Worm (Caenorhabditis elegans) whole organism, L4 larva: ENCODE results near the gene F46G10.1.

Source experiments
- D1046.2 ChIP-seq: fragments of 200-800 bp; sonication (Bioruptor generic); IDR thresholded peaks from 2 replicates; pipeline ENCODE4 v1.3.6; 2022; ENCODE audit warnings: missing genetic modification characterization, missing compliant biosample characterization
- F10B5.3 ChIP-seq: sonication (generic microtip); optimal IDR thresholded peaks from 2 replicates; lab custom pipeline; 2016; ENCODE audit warnings: mild to moderate bottlenecking, missing genetic modification characterization, missing compliant biosample characterization
- Y105C5A.15 ChIP-seq: fragments of 200-800 bp; sonication (Bioruptor generic); IDR thresholded peaks from 2 replicates; pipeline ENCODE4 v1.3.6; 2022; ENCODE audit warnings: missing genetic modification characterization, missing compliant biosample characterization
- Y48G9A.11 ChIP-seq: fragments of 200-800 bp; sonication (Bioruptor generic); IDR thresholded peaks from 2 replicates; pipeline ENCODE4 v1.3.6; 2022; ENCODE audit warnings: missing genetic modification reagents, missing genetic modification characterization, missing compliant biosample characterization
- aly-2 ChIP-seq: sonication (generic microtip); optimal IDR thresholded peaks from 2 replicates; lab custom pipeline; 2018; ENCODE audit warnings: missing biosample characterization, missing genetic modification characterization
- attf-4 ChIP-seq: sonication (generic microtip); optimal IDR thresholded peaks from 3 replicates; lab custom pipeline; 2017; ENCODE audit warnings: missing biosample characterization, missing genetic modification characterization
- ceh-20 ChIP-seq: fragments of 200-800 bp; sonication (Bioruptor generic); IDR thresholded peaks from 2 replicates; pipeline ENCODE4 v1.3.6; 2022; ENCODE audit warnings: missing genetic modification reagents, missing genetic modification characterization, missing compliant biosample characterization
- ceh-28 ChIP-seq: fragments of 150-350 bp; optimal IDR thresholded peaks from 2 replicates; lab custom pipeline; 2014; ENCODE audit warnings: missing biosample characterization, missing genetic modification reagents, missing genetic modification characterization
- ceh-44 ChIP-seq: fragments of 200-800 bp; sonication (Bioruptor generic); IDR thresholded peaks from 2 replicates; pipeline ENCODE4 v1.3.6; 2022; ENCODE audit warnings: missing genetic modification reagents, missing genetic modification characterization, missing compliant biosample characterization
- ceh-82 ChIP-seq: sonication (generic microtip); optimal IDR thresholded peaks from 2 replicates; lab custom pipeline; 2017; ENCODE audit warnings: missing biosample characterization, missing genetic modification characterization
- cey-2 ChIP-seq: sonication (generic microtip); optimal IDR thresholded peaks from 3 replicates; lab custom pipeline; 2017; ENCODE audit warnings: missing genetic modification characterization, mild to moderate bottlenecking, missing compliant biosample characterization, antibody characterized with exemption, borderline replicate concordance; ENCODE audit not compliant: insufficient read depth
- ctbp-1 ChIP-seq: fragments of 200-800 bp; sonication (Bioruptor generic); IDR thresholded peaks from 2 replicates; pipeline ENCODE4 v1.3.6; 2022; ENCODE audit warnings: missing genetic modification reagents, missing genetic modification characterization, missing compliant biosample characterization
- daf-16 ChIP-seq, 3 experiments: sonication (generic microtip); optimal IDR thresholded peaks; 2 replicates each; lab custom pipeline; 2016 to 2017; ENCODE audit warnings: missing genetic modification characterization in 3 of 3, missing genetic modification reagents in 3 of 3, mild to moderate bottlenecking in 2 of 3, missing compliant biosample characterization in 2 of 3, missing biosample characterization in 1 of 3, moderate library complexity in 1 of 3
- daf-19 ChIP-seq: fragments of 200-800 bp; sonication (Bioruptor generic); conservative IDR thresholded peaks from 2 replicates; pipeline ENCODE4 v1.3.6; 2022; ENCODE audit warnings: missing genetic modification characterization, missing compliant biosample characterization
- dmd-6 ChIP-seq: fragments of 200-800 bp; sonication (Bioruptor generic); IDR thresholded peaks from 2 replicates; pipeline ENCODE4 v1.3.6; 2022; ENCODE audit warnings: missing genetic modification reagents, missing genetic modification characterization, missing compliant biosample characterization
- dmd-8 ChIP-seq: fragments of 200-800 bp; sonication (Bioruptor generic); IDR thresholded peaks from 2 replicates; pipeline ENCODE4 v1.3.6; 2022; ENCODE audit warnings: missing genetic modification characterization, missing compliant biosample characterization
- dpl-1 ChIP-seq: fragments of 150-350 bp; optimal IDR thresholded peaks from 2 replicates; lab custom pipeline; 2014; ENCODE audit warnings: missing biosample characterization, missing genetic modification reagents, missing genetic modification characterization
- egl-27 ChIP-seq: sonication (generic microtip); optimal IDR thresholded peaks from 3 replicates; lab custom pipeline; 2017; ENCODE audit warnings: missing biosample characterization, missing genetic modification reagents, missing genetic modification characterization
- egl-43 ChIP-seq: fragments of 200-800 bp; sonication (Bioruptor generic); IDR thresholded peaks from 2 replicates; pipeline ENCODE4 v1.3.6; 2022; ENCODE audit warnings: missing genetic modification reagents, missing genetic modification characterization, missing compliant biosample characterization
- hlh-30 ChIP-seq: sonication (generic microtip); optimal IDR thresholded peaks from 2 replicates; lab custom pipeline; 2017; ENCODE audit warnings: antibody characterized with exemption, mild to moderate bottlenecking, missing genetic modification characterization, missing compliant biosample characterization; ENCODE audit not compliant: insufficient read depth
- lim-7 ChIP-seq: fragments of 200-800 bp; sonication (Bioruptor generic); IDR thresholded peaks from 2 replicates; pipeline ENCODE4 v1.3.6; 2022; ENCODE audit warnings: missing genetic modification characterization, missing compliant biosample characterization
- lin-13 ChIP-seq: fragments of 150-350 bp; optimal IDR thresholded peaks from 2 replicates; lab custom pipeline; 2014; ENCODE audit warnings: missing biosample characterization, missing genetic modification reagents, missing genetic modification characterization
- lin-38 ChIP-seq: fragments of 200-800 bp; sonication (Bioruptor generic); IDR thresholded peaks from 2 replicates; pipeline ENCODE4 v1.3.6; 2022; ENCODE audit warnings: missing genetic modification reagents, missing genetic modification characterization, missing compliant biosample characterization
- lin-39 ChIP-seq: fragments of 150-350 bp; optimal IDR thresholded peaks from 2 replicates; lab custom pipeline; 2014; ENCODE audit warnings: missing biosample characterization, missing genetic modification reagents, missing genetic modification characterization
- mdl-1 ChIP-seq, 2 experiments: fragments of 150-350 bp in 1 of 2; sonication (generic microtip) in 1 of 2; optimal IDR thresholded peaks; 2 replicates each; lab custom pipeline; 2014 to 2017; ENCODE audit warnings: missing biosample characterization in 2 of 2, missing genetic modification characterization in 2 of 2
- mes-2 ChIP-seq: sonication (generic microtip); optimal IDR thresholded peaks from 2 replicates; lab custom pipeline; 2016; ENCODE audit warnings: missing genotype, mild to moderate bottlenecking, missing genetic modification characterization, missing compliant biosample characterization; ENCODE audit not compliant: poor library complexity, severe bottlenecking
- nhr-102 ChIP-seq: sonication (generic microtip); optimal IDR thresholded peaks from 2 replicates; lab custom pipeline; 2016; ENCODE audit warnings: mild to moderate bottlenecking, missing genetic modification characterization, moderate library complexity, missing compliant biosample characterization
- nhr-111 ChIP-seq: fragments of 200-800 bp; sonication (Bioruptor generic); optimal IDR thresholded peaks from 2 replicates; lab custom pipeline; 2018; ENCODE audit warnings: mild to moderate bottlenecking, missing genetic modification characterization, missing compliant biosample characterization
- nhr-237 ChIP-seq: sonication (generic microtip); optimal IDR thresholded peaks from 2 replicates; lab custom pipeline; 2017; ENCODE audit warnings: missing biosample characterization, missing genetic modification characterization
- nhr-25 ChIP-seq: sonication (generic microtip); optimal IDR thresholded peaks from 2 replicates; lab custom pipeline; 2017; ENCODE audit warnings: missing genetic modification characterization, mild to moderate bottlenecking, missing compliant biosample characterization, antibody characterized with exemption, moderate library complexity, borderline replicate concordance; ENCODE audit not compliant: insufficient read depth
- nhr-28 ChIP-seq: fragments of 150-350 bp; optimal IDR thresholded peaks from 2 replicates; lab custom pipeline; 2014; ENCODE audit warnings: missing biosample characterization, missing genetic modification characterization
- nhr-41 ChIP-seq: fragments of 200-800 bp; sonication (Bioruptor generic); IDR thresholded peaks from 2 replicates; pipeline ENCODE4 v1.3.6; 2022; ENCODE audit warnings: missing genetic modification reagents, missing genetic modification characterization, missing compliant biosample characterization
- nhr-48 ChIP-seq: sonication (generic microtip); optimal IDR thresholded peaks from 2 replicates; lab custom pipeline; 2016; ENCODE audit warnings: mild to moderate bottlenecking, missing genetic modification characterization, missing compliant biosample characterization
- nhr-76 ChIP-seq: fragments of 150-350 bp; optimal IDR thresholded peaks from 2 replicates; lab custom pipeline; 2014; ENCODE audit warnings: missing biosample characterization, missing genetic modification characterization
- php-3 ChIP-seq: fragments of 200-800 bp; sonication (Bioruptor generic); IDR thresholded peaks from 2 replicates; pipeline ENCODE4 v1.3.6; 2022; ENCODE audit warnings: missing genetic modification reagents, missing genetic modification characterization, missing compliant biosample characterization
- rbr-2 ChIP-seq: sonication (generic microtip); optimal IDR thresholded peaks from 2 replicates; lab custom pipeline; 2016; ENCODE audit warnings: missing genotype, missing genetic modification characterization, missing compliant biosample characterization
- sdz-12 ChIP-seq: fragments of 200-800 bp; sonication (Bioruptor generic); optimal IDR thresholded peaks from 2 replicates; lab custom pipeline; 2018; ENCODE audit warnings: mild to moderate bottlenecking, missing genetic modification characterization, missing compliant biosample characterization
- set-16 ChIP-seq: fragments of 200-800 bp; sonication (Bioruptor generic); IDR thresholded peaks from 2 replicates; pipeline ENCODE4 v1.3.6; 2022; ENCODE audit warnings: missing genetic modification reagents, missing genetic modification characterization, missing compliant biosample characterization
- snpc-4 ChIP-seq: fragments of 150-350 bp; optimal IDR thresholded peaks from 2 replicates; lab custom pipeline; 2014; ENCODE audit warnings: missing biosample characterization, missing genetic modification characterization
- spr-3 ChIP-seq: fragments of 200-800 bp; sonication (Bioruptor generic); optimal IDR thresholded peaks from 2 replicates; lab custom pipeline; 2018; ENCODE audit warnings: mild to moderate bottlenecking, missing genetic modification characterization, missing compliant biosample characterization
- vab-7 ChIP-seq: fragments of 200-800 bp; sonication (Bioruptor generic); IDR thresholded peaks from 2 replicates; pipeline ENCODE4 v1.3.6; 2022; ENCODE audit warnings: missing genetic modification reagents, missing genetic modification characterization, missing compliant biosample characterization
- zfp-3 ChIP-seq: fragments of 200-800 bp; sonication (Bioruptor generic); conservative IDR thresholded peaks from 2 replicates; pipeline ENCODE4 v1.3.6; 2022; ENCODE audit warnings: missing genetic modification reagents, missing genetic modification characterization, missing compliant biosample characterization
- ztf-11 ChIP-seq: fragments of 150-350 bp; optimal IDR thresholded peaks from 2 replicates; lab custom pipeline; 2014; ENCODE audit warnings: missing biosample characterization, missing genetic modification characterization

The F46G10.1 gene

DNA sequence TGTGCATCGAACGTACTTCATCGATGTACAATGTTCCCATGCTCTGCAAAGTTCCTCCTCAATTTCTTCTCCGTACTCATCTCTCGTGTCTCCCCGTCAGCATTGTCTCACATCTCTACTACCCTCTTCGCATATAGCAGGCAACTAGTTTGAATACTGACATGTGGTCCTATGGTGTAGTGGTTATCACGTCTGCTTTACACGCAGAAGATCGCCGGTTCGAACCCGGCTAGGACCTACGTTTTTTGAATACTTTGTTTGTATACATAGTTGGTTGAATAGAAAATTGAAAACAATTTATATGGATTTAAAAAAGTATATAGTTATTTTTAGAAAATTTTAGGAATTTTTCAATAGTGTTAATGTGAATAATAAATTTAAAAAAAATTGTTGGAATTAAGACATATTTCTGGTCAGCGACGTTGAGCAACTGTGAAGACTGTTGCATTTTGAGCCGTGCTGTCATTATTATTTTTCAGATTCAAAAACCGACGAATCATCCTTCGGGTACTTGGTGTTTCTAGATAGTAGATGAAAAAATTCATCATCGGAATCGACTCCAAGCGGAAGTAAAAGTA lies 4.6 kb downstream of the F46G10.1 start (continued):
- TF ChIP-seq mes-2 (tag; lab: Kevin White, UChicago), result no peak
- peak; percentile 76 for TF ChIP-seq dmd-6 (GFP tag; lab: Robert Waterston, UW)
- no peak for TF ChIP-seq aly-2 (tag; lab: Kevin White, UChicago)
- peak; percentile 87 for TF ChIP-seq php-3
- TF ChIP-seq ceh-28, result no peak
- TF ChIP-seq ctbp-1 (GFP tag; lab: Robert Waterston, UW), result peak; percentile 93
- peak; percentile 82 for TF ChIP-seq F10B5.3
- TF ChIP-seq attf-4, result no peak
- TF ChIP-seq ceh-44, result peak; percentile 87
- TF ChIP-seq nhr-48 (tag; lab: Kevin White, UChicago), result peak; percentile 78
- TF ChIP-seq ceh-82, result no peak
- no peak for TF ChIP-seq set-16 (GFP tag; lab: Robert Waterston, UW)
- TF ChIP-seq cey-2 (tag; lab: Kevin White, UChicago), result peak; percentile 20
- peak; percentile 83 for TF ChIP-seq hlh-30 (tag; lab: Kevin White, UChicago)
- TF ChIP-seq nhr-102 (tag; lab: Kevin White, UChicago), result peak; percentile 91
- peak; percentile 73 for TF ChIP-seq Y48G9A.11 (GFP tag; lab: Robert Waterston, UW)
- no peak for TF ChIP-seq egl-27 (tag; lab: Kevin White, UChicago)
- TF ChIP-seq nhr-111 (GFP tag; lab: Kevin White, UChicago), result peak; percentile 85
- no peak for TF ChIP-seq ztf-11
- peak; percentile 42 to 64 for TF ChIP-seq mdl-1 (tag; optimal IDR thresholded peaks at IDR 0.05; lab: Kevin White, UChicago)
- no peak for TF ChIP-seq nhr-237
- TF ChIP-seq rbr-2 (tag; lab: Kevin White, UChicago), result peak; percentile 90
- TF ChIP-seq nhr-41 (GFP tag; lab: Robert Waterston, UW), result peak; percentile 90
- TF ChIP-seq lin-39 (tag; lab: Kevin White, UChicago), result no peak
- TF ChIP-seq vab-7 (GFP tag; lab: Robert Waterston, UW), result peak; percentile 98
- TF ChIP-seq dmd-8 (GFP tag; lab: Robert Waterston, UW), result peak; percentile 97
- TF ChIP-seq Y105C5A.15, result peak; percentile 88; the same call in 1 of the 2 replicates
- peak; percentile 98 for TF ChIP-seq lim-7 (GFP tag; lab: Robert Waterston, UW)
- TF ChIP-seq nhr-76, result no peak
- TF ChIP-seq D1046.2, result peak; percentile 91
- peak; percentile 90 for TF ChIP-seq sdz-12 (GFP tag; lab: Kevin White, UChicago)
- TF ChIP-seq dpl-1 (GFP tag; lab: Kevin White, UChicago), result peak; percentile 57
- TF ChIP-seq, all 104 proteins: peak for 71

DNA sequence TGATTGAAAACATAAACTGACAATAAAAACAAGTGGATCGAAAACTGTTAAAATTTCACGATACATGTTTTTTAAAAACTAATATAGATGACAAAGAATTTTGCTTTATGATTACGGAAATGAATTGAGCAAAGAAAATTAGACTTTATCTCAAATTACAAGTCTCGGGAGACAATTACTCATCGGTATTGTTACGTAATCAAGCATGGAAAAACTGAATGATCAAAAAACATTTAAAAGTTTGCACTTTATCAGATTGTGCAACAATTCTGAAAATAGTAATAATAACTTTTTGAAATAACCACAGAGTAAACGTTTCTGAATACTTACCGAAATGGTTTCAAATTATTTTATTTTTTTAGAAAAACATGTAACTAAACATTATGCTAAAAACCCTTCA lies 5.8 kb downstream of the F46G10.1 start, which contains the start of gene srd-43:
Gene srd-43, minus strand, starts transcription at position 66 of the 400 bp plus-strand sequence.
- TF ChIP-seq spr-3 (GFP tag; lab: Kevin White, UChicago), result no peak
- TF ChIP-seq lin-13 (GFP tag; lab: Kevin White, UChicago), result no peak
- TF ChIP-seq daf-16 (GFP tag; optimal IDR thresholded peaks at IDR 0.05; lab: Kevin White, UChicago), result no peak
- no peak for TF ChIP-seq daf-16 (tag; optimal IDR thresholded peaks at IDR 0.05; lab: Kevin White, UChicago)
- TF ChIP-seq daf-19 (GFP tag; lab: Robert Waterston, UW), result no peak
- no peak for TF ChIP-seq egl-43
- TF ChIP-seq ceh-28, result no peak
- TF ChIP-seq lin-38 (GFP tag; lab: Robert Waterston, UW), result no peak
- TF ChIP-seq ceh-20, result no peak
- TF ChIP-seq zfp-3 (GFP tag; lab: Robert Waterston, UW), result no peak
- no peak for TF ChIP-seq vab-7 (GFP tag; lab: Robert Waterston, UW)
- TF ChIP-seq nhr-25, result no peak
- TF ChIP-seq hlh-30 (tag; lab: Kevin White, UChicago), result no peak
- TF ChIP-seq nhr-28 (tag; lab: Kevin White, UChicago), result no peak
- no peak for TF ChIP-seq ceh-82
- no peak for TF ChIP-seq set-16 (GFP tag; lab: Robert Waterston, UW)
- no peak for TF ChIP-seq dmd-6 (GFP tag; lab: Robert Waterston, UW)
- no peak for TF ChIP-seq Y105C5A.15
- no peak for TF ChIP-seq snpc-4 (tag; lab: Kevin White, UChicago)
